Worm (Caenorhabditis elegans) whole organism, L4/young adult: Measurements from ENCODE around the gene Y37D8A.2.

Experiments used
- W03F9.2 ChIP-seq: fragments of 150-350 bp; optimal IDR thresholded peaks from 2 replicates; lab custom pipeline; 2014; ENCODE audit warnings: missing biosample characterization, missing genetic modification characterization
- dao-5 ChIP-seq: sonication (generic microtip); optimal IDR thresholded peaks from 2 replicates; lab custom pipeline; 2016; ENCODE audit warnings: missing genotype, missing genetic modification characterization, moderate library complexity, missing compliant biosample characterization
- him-1 ChIP-seq: sonication (generic microtip); optimal IDR thresholded peaks from 2 replicates; lab custom pipeline; 2016; ENCODE audit warnings: missing genotype, missing genetic modification reagents, missing genetic modification characterization, missing compliant biosample characterization

DNA sequence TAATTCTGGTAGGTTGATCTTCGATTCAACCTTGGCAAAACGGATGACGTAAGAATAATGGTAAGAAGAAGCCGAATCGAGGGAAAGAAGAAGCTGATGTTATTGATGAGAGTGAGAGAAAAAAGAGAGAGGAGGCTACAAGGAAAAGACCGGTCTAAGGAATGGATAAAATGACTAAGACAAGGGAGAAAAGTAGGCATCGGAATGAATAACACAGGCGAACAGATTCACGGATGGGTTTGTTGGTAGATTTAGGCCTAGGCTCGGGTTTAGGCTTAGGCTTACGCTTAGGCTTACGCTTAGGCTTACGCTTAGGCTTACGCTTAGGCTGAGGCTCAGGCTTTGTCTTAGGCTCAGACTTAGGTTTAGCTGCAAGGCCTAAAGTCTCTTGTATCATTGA lies 21.5 kb upstream of the Y37D8A.2 start, which contains the start of gene agmo-1:
- TF ChIP-seq dao-5 (tag; lab: Kevin White, UChicago) (no peak), W03F9.2 (tag; lab: Kevin White, UChicago) (no peak), him-1 (tag; lab: Kevin White, UChicago) (no peak)
